Worm (Caenorhabditis elegans): Measurements from ENCODE around the gene zip-8.

Gene zip-8

ce11 chrIII:6464113-6464571, 14.6 kb upstream of the zip-8 start (continued):
- TF ChIP-seq aly-2 (tag; optimal IDR thresholded peaks at IDR 0.05) (no peak), nhr-28 (tag; optimal IDR thresholded peaks at IDR 0.05) (peak; percentile 91), ceh-44 (GFP tag; IDR thresholded peaks at IDR 0.05) (no peak), R02D3.7 (tag; optimal IDR thresholded peaks at IDR 0.05) (no peak), spr-1 (tag; optimal IDR thresholded peaks at IDR 0.05) (peak; percentile 77), lir-3 (tag; optimal IDR thresholded peaks at IDR 0.05) (no peak), zag-1 (tag; optimal IDR thresholded peaks at IDR 0.05) (no peak), ZK546.5 (tag; optimal IDR thresholded peaks at IDR 0.05) (no peak), nhr-76 (tag; optimal IDR thresholded peaks at IDR 0.05) (no peak), pqm-1 (tag; optimal IDR thresholded peaks at IDR 0.05) (peak; percentile 96), mxl-3 (GFP tag; optimal IDR thresholded peaks at IDR 0.05) (peak; percentile 83), F10B5.3 (tag; optimal IDR thresholded peaks at IDR 0.05) (peak; percentile 73), lin-29 (GFP tag; IDR thresholded peaks at IDR 0.05) (no peak; the same call in 1 of the 2 replicates), saeg-2 (GFP tag; IDR thresholded peaks at IDR 0.05) (peak; percentile 70; the same call in 1 of the 2 replicates), D1046.2 (GFP tag; IDR thresholded peaks at IDR 0.05) (peak; percentile 89), unc-39 (tag; optimal IDR thresholded peaks at IDR 0.05) (no peak)

ce11 chrIII:6464913-6465312, 13.8 kb upstream of the zip-8 start, which contains the start of gene nduf-2.2:
nduf-2.2 (plus strand) TSS chrIII:6465222.
- no peak for TF ChIP-seq hmg-1.1 (GFP tag; IDR thresholded peaks at IDR 0.05)

- TF ChIP-seq aha-1 (tag) (peak; percentile 4), sdz-12 (GFP tag; optimal IDR thresholded peaks at IDR 0.05) (no peak)
These were observed 11.8 kb upstream of the zip-8 start, which contains the start of gene T26A5.2 for ce11 chrIII:6467005-6467404. T26A5.2 (plus strand) TSS chrIII:6467305.

ce11 chrIII:6471451-6471850, 7.3 kb upstream of the zip-8 start, which contains the start of gene wht-6:
wht-6 (plus strand) TSS chrIII:6471751.
- TF ChIP-seq gei-8 (GFP tag; optimal IDR thresholded peaks at IDR 0.05) (no peak), saeg-2 (GFP tag; IDR thresholded peaks at IDR 0.05) (no peak), T20F7.1 (GFP tag; optimal IDR thresholded peaks at IDR 0.05) (no peak), unc-130 (GFP tag; optimal IDR thresholded peaks at IDR 0.05) (no peak), F49E8.2 (tag; optimal IDR thresholded peaks at IDR 0.05; ENCODE audit: borderline replicate concordance) (no peak), lsy-2 (tag; optimal IDR thresholded peaks at IDR 0.05) (no peak), hmg-1.1 (GFP tag; IDR thresholded peaks at IDR 0.05) (no peak), spr-3 (GFP tag; optimal IDR thresholded peaks at IDR 0.05) (no peak), F37D6.2 (tag; optimal IDR thresholded peaks at IDR 0.05) (no peak), ces-1 (GFP tag; optimal IDR thresholded peaks at IDR 0.05) (no peak), daf-19 (GFP tag; conservative IDR thresholded peaks at IDR 0.05) (no peak), ceh-20 (GFP tag; IDR thresholded peaks at IDR 0.05) (no peak), unc-39 (tag; optimal IDR thresholded peaks at IDR 0.05) (no peak), dmd-8 (GFP tag; IDR thresholded peaks at IDR 0.05) (no peak), nhr-102 (tag; optimal IDR thresholded peaks at IDR 0.05) (no peak), F26F4.8 (GFP tag; conservative IDR thresholded peaks at IDR 0.05) (no peak), dmd-9 (GFP tag; IDR thresholded peaks at IDR 0.05) (no peak)

- no peak for TF ChIP-seq lin-13 (GFP tag; optimal IDR thresholded peaks at IDR 0.05)
- TF ChIP-seq ceh-62 (tag; optimal IDR thresholded peaks at IDR 0.05), result no peak
- TF ChIP-seq ceh-20 (GFP tag; IDR thresholded peaks at IDR 0.05), result no peak
- TF ChIP-seq madf-9 (GFP tag; conservative IDR thresholded peaks at IDR 0.05), result no peak
- TF ChIP-seq aly-2 (tag; optimal IDR thresholded peaks at IDR 0.05), result no peak
- TF ChIP-seq ctbp-1 (GFP tag; IDR thresholded peaks at IDR 0.05), result no peak
- no peak for TF ChIP-seq F26F4.8 (GFP tag; conservative IDR thresholded peaks at IDR 0.05)
- TF ChIP-seq nhr-6 (tag; optimal IDR thresholded peaks at IDR 0.05), result no peak
- TF ChIP-seq lin-39 (tag; optimal IDR thresholded peaks at IDR 0.05), result no peak
- no peak for TF ChIP-seq F49E8.2 (tag; optimal IDR thresholded peaks at IDR 0.05; ENCODE audit: borderline replicate concordance)
- no peak for TF ChIP-seq lir-3 (tag; optimal IDR thresholded peaks at IDR 0.05)
- no peak for TF ChIP-seq spr-1 (tag; optimal IDR thresholded peaks at IDR 0.05)
- no peak for TF ChIP-seq unc-130 (GFP tag; optimal IDR thresholded peaks at IDR 0.05)
These were observed 2.4 kb upstream of the zip-8 start for ce11 chrIII:6476380-6476779.

All from whole organism, L4 larva.